Worm (Caenorhabditis elegans) whole organism, L1 larva: ENCODE results near the gene che-11.

ENCODE experiments used
- C04F5.9 ChIP-seq: sonication (generic microtip); optimal IDR thresholded peaks from 2 replicates; lab custom pipeline; 2016; ENCODE audit warnings: missing genetic modification characterization, missing compliant biosample characterization
- C16A3.4 ChIP-seq: fragments of 150-350 bp; optimal IDR thresholded peaks from 2 replicates; lab custom pipeline; 2014; ENCODE audit warnings: missing biosample characterization, missing genetic modification characterization
- C34B4.2 ChIP-seq: sonication (generic microtip); optimal IDR thresholded peaks from 2 replicates; lab custom pipeline; 2017; ENCODE audit warnings: mild to moderate bottlenecking, missing genetic modification characterization, missing compliant biosample characterization
- F16B12.6 ChIP-seq: fragments of 150-350 bp; optimal IDR thresholded peaks from 2 replicates; lab custom pipeline; 2014; ENCODE audit warnings: missing biosample characterization, missing genetic modification characterization
- Y116A8C.19 ChIP-seq: sonication (generic microtip); optimal IDR thresholded peaks from 2 replicates; lab custom pipeline; 2016; ENCODE audit warnings: missing compliant biosample characterization, missing genetic modification characterization, borderline replicate concordance
- aly-2 ChIP-seq: fragments of 150-350 bp; optimal IDR thresholded peaks from 2 replicates; lab custom pipeline; 2014; ENCODE audit warnings: missing biosample characterization, missing genetic modification characterization
- ama-1 ChIP-seq: fragments of 150-350 bp; optimal IDR thresholded peaks from 2 replicates; lab custom pipeline; 2014
- blmp-1 ChIP-seq: fragments of 150-350 bp; optimal IDR thresholded peaks from 2 replicates; lab custom pipeline; 2014; ENCODE audit warnings: missing biosample characterization, missing genetic modification characterization
- ceh-8 ChIP-seq: fragments of 200-800 bp; sonication (Bioruptor generic); optimal IDR thresholded peaks from 2 replicates; lab custom pipeline; 2018; ENCODE audit warnings: mild to moderate bottlenecking, missing genetic modification characterization, moderate library complexity, missing compliant biosample characterization
- ceh-82 ChIP-seq, 3 experiments: fragments of 150-350 bp in 1 of 3; sonication (generic microtip) in 2 of 3; optimal IDR thresholded peaks; 2 replicates each; lab custom pipeline; 2014 to 2017; ENCODE audit warnings: missing biosample characterization in 3 of 3, missing genetic modification characterization in 3 of 3
- ceh-88 ChIP-seq: fragments of 200-800 bp; sonication (Bioruptor generic); IDR thresholded peaks from 2 replicates; pipeline ENCODE4 v1.3.6; 2022; ENCODE audit warnings: missing genetic modification characterization, missing compliant biosample characterization
- ceh-90 ChIP-seq: sonication (generic microtip); optimal IDR thresholded peaks from 2 replicates; lab custom pipeline; 2016; ENCODE audit warnings: missing genetic modification characterization, missing compliant biosample characterization
- ces-1 ChIP-seq: fragments of 150-350 bp; optimal IDR thresholded peaks from 2 replicates; lab custom pipeline; 2014; ENCODE audit warnings: missing biosample characterization, missing genetic modification reagents, missing genetic modification characterization
- dpl-1 ChIP-seq, 3 experiments: fragments of 150-350 bp in 2 of 3; sonication (generic microtip) in 1 of 3; optimal IDR thresholded peaks; 2 replicates each; lab custom pipeline; 2014 to 2017; ENCODE audit warnings: missing biosample characterization in 3 of 3, missing genetic modification characterization in 3 of 3, missing genetic modification reagents in 3 of 3
- efl-1 ChIP-seq, 4 experiments: fragments of 150-350 bp; optimal IDR thresholded peaks in 3 of 4; peaks in 1 of 4; 1 replicate in 1 of 4; 2 replicates in 3 of 4; lab custom pipeline; 2014; ENCODE audit warnings: missing biosample characterization in 2 of 4, missing genetic modification characterization in 2 of 4, missing genetic modification reagents in 2 of 4
- efl-3 ChIP-seq: fragments of 200-800 bp; sonication (Bioruptor generic); optimal IDR thresholded peaks from 2 replicates; lab custom pipeline; 2018; ENCODE audit warnings: mild to moderate bottlenecking, missing genetic modification characterization, missing compliant biosample characterization
- elt-2 ChIP-seq: sonication (generic microtip); optimal IDR thresholded peaks from 2 replicates; lab custom pipeline; 2016; ENCODE audit warnings: missing genetic modification characterization, mild to moderate bottlenecking, inconsistent platforms, missing compliant biosample characterization, missing genetic modification reagents
- grh-1 ChIP-seq: fragments of 200-800 bp; sonication (Bioruptor generic); IDR thresholded peaks from 2 replicates; pipeline ENCODE4 v1.3.6; 2022; ENCODE audit warnings: missing genetic modification reagents, missing genetic modification characterization, missing compliant biosample characterization
- irx-1 ChIP-seq: sonication (generic microtip); optimal IDR thresholded peaks from 2 replicates; lab custom pipeline; 2016; ENCODE audit warnings: missing genetic modification characterization, missing compliant biosample characterization
- isw-1 ChIP-seq: fragments of 200-800 bp; sonication (Bioruptor generic); IDR thresholded peaks from 2 replicates; pipeline ENCODE4 v1.3.6; 2022; ENCODE audit warnings: missing genetic modification characterization, missing compliant biosample characterization
- jun-1 ChIP-seq: fragments of 150-350 bp; optimal IDR thresholded peaks from 2 replicates; lab custom pipeline; 2014; ENCODE audit warnings: missing biosample characterization, missing genetic modification reagents, missing genetic modification characterization
- lin-35 ChIP-seq, 2 experiments: fragments of 150-350 bp; optimal IDR thresholded peaks; 2 replicates each; lab custom pipeline; 2014; ENCODE audit warnings: missing biosample characterization in 2 of 2, missing genetic modification characterization in 2 of 2, missing genetic modification reagents in 2 of 2
- lsy-2 ChIP-seq, 2 experiments: fragments of 150-350 bp; optimal IDR thresholded peaks; 2 replicates each; lab custom pipeline; 2014; ENCODE audit warnings: missing biosample characterization in 2 of 2, missing genetic modification characterization in 2 of 2
- mab-9 ChIP-seq: fragments of 200-800 bp; sonication (Bioruptor generic); IDR thresholded peaks from 2 replicates; pipeline ENCODE4 v1.3.6; 2022; ENCODE audit warnings: missing genetic modification reagents, missing genetic modification characterization, missing compliant biosample characterization
- mef-2 ChIP-seq: fragments of 150-350 bp; optimal IDR thresholded peaks from 2 replicates; lab custom pipeline; 2014; ENCODE audit warnings: missing biosample characterization, missing genetic modification characterization
- nhr-12 ChIP-seq: sonication (generic microtip); optimal IDR thresholded peaks from 2 replicates; lab custom pipeline; 2017; ENCODE audit warnings: missing biosample characterization, missing genetic modification characterization
- nhr-19 ChIP-seq: fragments of 200-800 bp; sonication (Bioruptor generic); conservative IDR thresholded peaks from 2 replicates; pipeline ENCODE4 v1.3.6; 2022; ENCODE audit warnings: missing genetic modification characterization, missing compliant biosample characterization
- nhr-237 ChIP-seq: fragments of 150-350 bp; optimal IDR thresholded peaks from 2 replicates; lab custom pipeline; 2014; ENCODE audit warnings: missing biosample characterization, missing genetic modification characterization
- nhr-28 ChIP-seq: fragments of 150-350 bp; optimal IDR thresholded peaks from 2 replicates; lab custom pipeline; 2014; ENCODE audit warnings: missing biosample characterization, missing genetic modification characterization
- nhr-71 ChIP-seq: sonication (generic microtip); optimal IDR thresholded peaks from 2 replicates; lab custom pipeline; 2016; ENCODE audit warnings: mild to moderate bottlenecking, missing genetic modification characterization, moderate library complexity, missing compliant biosample characterization
- nhr-77 ChIP-seq: fragments of 150-350 bp; optimal IDR thresholded peaks from 2 replicates; lab custom pipeline; 2014; ENCODE audit warnings: missing biosample characterization, missing genetic modification characterization
- nhr-85 ChIP-seq: sonication (generic microtip); peaks from one replicate; lab custom pipeline; 2016; ENCODE audit warnings: missing genetic modification characterization, inconsistent platforms, missing compliant biosample characterization
- pag-3 ChIP-seq: sonication (generic microtip); optimal IDR thresholded peaks from 2 replicates; lab custom pipeline; 2017; ENCODE audit warnings: missing genetic modification characterization, mild to moderate bottlenecking, missing compliant biosample characterization, antibody characterized with exemption, borderline replicate concordance; ENCODE audit not compliant: insufficient read depth
- pax-3 ChIP-seq: fragments of 200-800 bp; sonication (Bioruptor generic); optimal IDR thresholded peaks from 2 replicates; lab custom pipeline; 2018; ENCODE audit warnings: mild to moderate bottlenecking, missing genetic modification characterization, moderate library complexity, missing compliant biosample characterization
- pqm-1 ChIP-seq: sonication (generic microtip); optimal IDR thresholded peaks from 3 replicates; lab custom pipeline; 2017; ENCODE audit warnings: missing biosample characterization, missing genetic modification characterization
- rnt-1 ChIP-seq: sonication (generic microtip); optimal IDR thresholded peaks from 2 replicates; lab custom pipeline; 2016; ENCODE audit warnings: mild to moderate bottlenecking, missing genetic modification characterization, moderate library complexity, missing compliant biosample characterization
- swsn-7 ChIP-seq: sonication (generic microtip); optimal IDR thresholded peaks from 2 replicates; lab custom pipeline; 2016; ENCODE audit warnings: missing genetic modification characterization, missing compliant biosample characterization
- tbx-2 ChIP-seq: sonication (generic microtip); optimal IDR thresholded peaks from 2 replicates; lab custom pipeline; 2016; ENCODE audit warnings: missing genetic modification characterization, missing compliant biosample characterization
- unc-30 ChIP-seq: sonication (generic microtip); optimal IDR thresholded peaks from 2 replicates; lab custom pipeline; 2017; ENCODE audit warnings: missing biosample characterization, missing genetic modification characterization
- unc-62 ChIP-seq: fragments of 150-350 bp; optimal IDR thresholded peaks from 2 replicates; lab custom pipeline; 2014; ENCODE audit warnings: missing biosample characterization, missing genetic modification reagents, missing genetic modification characterization
- unc-98 ChIP-seq: fragments of 200-800 bp; sonication (Bioruptor generic); IDR thresholded peaks from 2 replicates; pipeline ENCODE4 v1.3.6; 2022; ENCODE audit warnings: missing genetic modification characterization, missing compliant biosample characterization
- zip-4 ChIP-seq: fragments of 200-800 bp; sonication (Bioruptor generic); optimal IDR thresholded peaks from 2 replicates; lab custom pipeline; 2018; ENCODE audit warnings: mild to moderate bottlenecking, missing genetic modification characterization, moderate library complexity, missing compliant biosample characterization

The che-11 gene

ce11 chrV:12190943-12191569 lies 40.5 kb upstream of the che-11 start, which contains the start of gene dpy-30 (continued):
- TF ChIP-seq grh-1 (GFP tag; lab: Robert Waterston, UW) = no peak
- TF ChIP-seq ceh-88 (GFP tag; lab: Robert Waterston, UW) = no peak
- TF ChIP-seq lin-35 (GFP tag; optimal IDR thresholded peaks at IDR 0.05; lab: Kevin White, UChicago) = peak; percentile 79 to 87
- TF ChIP-seq nhr-28 (tag; lab: Kevin White, UChicago) = no peak
- no peak for TF ChIP-seq C34B4.2
- no peak for TF ChIP-seq unc-98 (GFP tag; lab: Robert Waterston, UW)
- TF ChIP-seq swsn-7 = peak; percentile 73
- TF ChIP-seq C16A3.4 (tag; lab: Kevin White, UChicago) = peak; percentile 64
- TF ChIP-seq aly-2 (tag; lab: Kevin White, UChicago) = peak; percentile 3
- TF ChIP-seq C04F5.9 = no peak
- no peak for TF ChIP-seq unc-30
- TF ChIP-seq nhr-19 = peak; percentile 59; the same call in 1 of the 2 replicates
- peak; percentile 65 for TF ChIP-seq ama-1 (lab: Kevin White, UChicago)
- TF ChIP-seq nhr-12 (tag; lab: Kevin White, UChicago) = no peak
- TF ChIP-seq F16B12.6 = peak; percentile 95
- no peak for TF ChIP-seq pax-3 (tag; lab: Kevin White, UChicago)
- no peak for TF ChIP-seq ceh-90 (tag; lab: Kevin White, UChicago)
- TF ChIP-seq pqm-1 (tag; lab: Kevin White, UChicago) = no peak
- no peak for TF ChIP-seq Y116A8C.19 (tag; lab: Kevin White, UChicago)
- no peak for TF ChIP-seq unc-62 (GFP tag; lab: Kevin White, UChicago)
- TF ChIP-seq nhr-71 = peak; percentile 75
- TF ChIP-seq zip-4 (GFP tag; lab: Kevin White, UChicago) = peak; percentile 26
- TF ChIP-seq ceh-8 (GFP tag; lab: Kevin White, UChicago) = peak; percentile 31
- peak; percentile 61 for TF ChIP-seq tbx-2
- TF ChIP-seq nhr-237 (tag; lab: Kevin White, UChicago) = no peak
- no peak for TF ChIP-seq ces-1 (GFP tag; lab: Kevin White, UChicago)
- TF ChIP-seq irx-1 (tag; lab: Kevin White, UChicago) = peak; percentile 31
- peak; percentile 41 for TF ChIP-seq nhr-77
- TF ChIP-seq isw-1 = peak; percentile 41
- TF ChIP-seq rnt-1 (tag; lab: Kevin White, UChicago) = peak; percentile 74
- TF ChIP-seq pag-3 (tag; lab: Kevin White, UChicago) = no peak
- no peak for TF ChIP-seq mab-9 (GFP tag; lab: Robert Waterston, UW)
- peak; percentile 79 to 84 for TF ChIP-seq efl-1 (optimal IDR thresholded peaks at IDR 0.05; lab: Kevin White, UChicago)
- peak; percentile 80 to 98 for TF ChIP-seq efl-1 (GFP tag; optimal IDR thresholded peaks at IDR 0.05 in 1 of 2; lab: Kevin White, UChicago)
- no peak for TF ChIP-seq mef-2 (tag; lab: Kevin White, UChicago)
- peak; percentile 7 for TF ChIP-seq jun-1 (tag; lab: Kevin White, UChicago)
- TF ChIP-seq elt-2 = peak; percentile 13
- TF ChIP-seq nhr-85 (tag; lab: Kevin White, UChicago) = peak; percentile 73
- TF ChIP-seq efl-3 (GFP tag; lab: Kevin White, UChicago) = no peak
- TF ChIP-seq dpl-1 (GFP tag; optimal IDR thresholded peaks at IDR 0.05; lab: Kevin White, UChicago) = peak; percentile 68 to 80 (median 78)

DNA sequence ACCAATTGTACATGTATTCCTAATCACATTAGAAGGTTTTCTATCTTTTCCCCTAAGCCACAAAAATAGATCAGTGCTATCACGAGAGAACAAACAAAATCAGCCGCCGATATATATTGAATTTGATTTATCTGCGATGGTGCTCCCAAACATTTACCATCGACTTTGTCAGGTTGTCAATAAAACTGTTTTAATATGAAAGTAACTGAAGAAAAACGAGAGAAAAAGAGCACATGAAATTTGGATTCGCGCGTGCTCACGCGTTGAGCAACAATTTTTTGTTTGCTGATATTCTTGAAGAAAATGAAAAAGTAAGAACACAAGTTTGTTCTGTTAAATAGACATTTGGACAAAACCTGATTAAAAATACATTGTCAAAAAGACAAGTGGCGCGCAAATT lies 38.3 kb upstream of the che-11 start:
- no peak for TF ChIP-seq ceh-82 (tag; optimal IDR thresholded peaks at IDR 0.05; lab: Kevin White, UChicago)
- no peak for TF ChIP-seq jun-1 (tag; lab: Kevin White, UChicago)
- TF ChIP-seq efl-1 (optimal IDR thresholded peaks at IDR 0.05; lab: Kevin White, UChicago) = no peak
- no peak for TF ChIP-seq efl-1 (GFP tag; optimal IDR thresholded peaks at IDR 0.05 in 1 of 2; lab: Kevin White, UChicago)
- TF ChIP-seq F16B12.6 = no peak
- no peak for TF ChIP-seq zip-4 (GFP tag; lab: Kevin White, UChicago)
- no peak for TF ChIP-seq lsy-2 (tag; optimal IDR thresholded peaks at IDR 0.05; lab: Kevin White, UChicago)
- TF ChIP-seq tbx-2 = peak; percentile 26
- no peak for TF ChIP-seq blmp-1 (tag; lab: Kevin White, UChicago)
